Worm (Caenorhabditis elegans) whole organism, L2 larva: Measurements from ENCODE around the gene F47B8.5.

Experiments
- F13H6.1 ChIP-seq: sonication (generic microtip); optimal IDR thresholded peaks from 2 replicates; lab custom pipeline; 2016; ENCODE audit warnings: missing genetic modification characterization, missing compliant biosample characterization
- ZK546.5 ChIP-seq: sonication (generic microtip); optimal IDR thresholded peaks from 2 replicates; lab custom pipeline; 2017; ENCODE audit warnings: missing biosample characterization, missing genetic modification characterization
- ama-1 ChIP-seq: fragments of 150-350 bp; optimal IDR thresholded peaks from 2 replicates; lab custom pipeline; 2018; ENCODE audit warnings: inconsistent platforms
- fos-1 ChIP-seq: fragments of 150-350 bp; optimal IDR thresholded peaks from 2 replicates; lab custom pipeline; 2014; ENCODE audit warnings: missing biosample characterization, missing genetic modification characterization
- nhr-10 ChIP-seq: sonication (generic microtip); optimal IDR thresholded peaks from 2 replicates; lab custom pipeline; 2017; ENCODE audit warnings: missing biosample characterization, missing genetic modification characterization
- nhr-12 ChIP-seq: fragments of 150-350 bp; optimal IDR thresholded peaks from 2 replicates; lab custom pipeline; 2014; ENCODE audit warnings: missing biosample characterization, missing genetic modification characterization
- nhr-237 ChIP-seq: fragments of 150-350 bp; optimal IDR thresholded peaks from 2 replicates; lab custom pipeline; 2014; ENCODE audit warnings: missing biosample characterization, missing genetic modification characterization
- nhr-77 ChIP-seq: fragments of 150-350 bp; optimal IDR thresholded peaks from 2 replicates; lab custom pipeline; 2014; ENCODE audit warnings: missing biosample characterization, missing genetic modification characterization
- sem-4 ChIP-seq: fragments of 150-350 bp; optimal IDR thresholded peaks from 2 replicates; lab custom pipeline; 2014; ENCODE audit warnings: missing biosample characterization, missing genetic modification reagents, missing genetic modification characterization
- snpc-4 ChIP-seq: fragments of 150-350 bp; optimal IDR thresholded peaks from 2 replicates; lab custom pipeline; 2014; ENCODE audit warnings: missing biosample characterization, missing genetic modification characterization
- unc-39 ChIP-seq: fragments of 150-350 bp; optimal IDR thresholded peaks from 2 replicates; lab custom pipeline; 2014; ENCODE audit warnings: missing biosample characterization, missing genetic modification characterization
- unc-55 ChIP-seq: fragments of 150-350 bp; sonication (generic microtip); optimal IDR thresholded peaks from 3 replicates; lab custom pipeline; 2014; ENCODE audit warnings: missing biosample characterization, missing genetic modification reagents, missing genetic modification characterization
- unc-62 ChIP-seq: fragments of 150-350 bp; optimal IDR thresholded peaks from 2 replicates; lab custom pipeline; 2014; ENCODE audit warnings: missing biosample characterization, missing genetic modification reagents, missing genetic modification characterization
- ztf-11 ChIP-seq: sonication (generic microtip); optimal IDR thresholded peaks from 2 replicates; lab custom pipeline; 2017; ENCODE audit warnings: missing biosample characterization, missing genetic modification characterization

DNA sequence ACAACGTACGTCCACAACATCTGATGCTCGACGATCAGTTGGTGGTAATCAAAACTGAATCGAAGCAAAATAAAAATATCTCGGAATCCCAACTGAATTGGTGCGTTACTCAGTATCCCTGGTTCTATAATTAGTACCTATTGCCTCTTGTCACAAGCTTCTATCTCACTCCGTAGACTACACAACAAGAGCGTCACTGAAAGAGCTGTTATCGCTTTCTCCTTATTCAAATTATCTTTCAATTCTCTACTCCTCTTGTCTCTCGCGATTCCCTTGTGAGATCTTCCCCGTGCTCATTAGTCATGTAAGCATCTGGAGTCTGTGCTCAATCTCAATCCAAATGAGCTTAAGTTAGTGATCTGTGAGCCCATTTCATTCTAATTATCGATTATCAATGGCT lies 9.0 kb upstream of the F47B8.5 start, which contains the start of gene srm-6:
- no peak for TF ChIP-seq unc-39
- TF ChIP-seq unc-62: no peak
- no peak for TF ChIP-seq fos-1 (tag; lab: Kevin White, UChicago)
- TF ChIP-seq nhr-237 (tag; lab: Kevin White, UChicago): no peak
- no peak for TF ChIP-seq nhr-10 (tag; lab: Kevin White, UChicago)
- TF ChIP-seq ztf-11 (tag; lab: Kevin White, UChicago): no peak
- TF ChIP-seq ama-1 (lab: Kevin White, UChicago): no peak
- TF ChIP-seq ZK546.5 (tag; lab: Kevin White, UChicago): no peak
- no peak for TF ChIP-seq nhr-12 (tag; lab: Kevin White, UChicago)
- no peak for TF ChIP-seq unc-55 (GFP tag; lab: Kevin White, UChicago)
- no peak for TF ChIP-seq nhr-77 (tag; lab: Kevin White, UChicago)
- no peak for TF ChIP-seq F13H6.1
- TF ChIP-seq snpc-4: no peak
- no peak for TF ChIP-seq sem-4 (tag; lab: Kevin White, UChicago)
